Fruit fly (Drosophila melanogaster) whole organism, embryonic: ENCODE results near the gene ago.

Experiments
- Adf1 ChIP-seq: fragments of 200-800 bp; sonication (Bioruptor generic); IDR thresholded peaks from 2 replicates; pipeline ENCODE4 v1.3.6; 2022; ENCODE audit warnings: missing biosample characterization, missing genetic modification characterization
- CG10543 ChIP-seq: fragments of 200-800 bp; sonication (Bioruptor generic); optimal IDR thresholded peaks from 3 replicates; lab custom pipeline; 2017; ENCODE audit warnings: missing biosample characterization, mild to moderate bottlenecking, missing genetic modification characterization, moderate library complexity
- CG2875 ChIP-seq: fragments of 200-800 bp; sonication (Bioruptor generic); optimal IDR thresholded peaks from 2 replicates; lab custom pipeline; 2017; ENCODE audit warnings: missing biosample characterization, mild to moderate bottlenecking, missing genetic modification characterization, missing genetic modification reagents
- CG32772 ChIP-seq: fragments of 200-800 bp; sonication (Bioruptor generic); IDR thresholded peaks from 2 replicates; pipeline ENCODE4 v1.3.6; 2022; ENCODE audit warnings: missing biosample characterization, missing genetic modification characterization
- CG4730 ChIP-seq: fragments of 200-800 bp; sonication (Bioruptor generic); IDR thresholded peaks from 2 replicates; pipeline ENCODE4 v1.3.6; 2022; ENCODE audit warnings: missing biosample characterization, missing genetic modification characterization
- YL-1 ChIP-seq: fragments of 200-800 bp; sonication (Bioruptor generic); optimal IDR thresholded peaks from 3 replicates; lab custom pipeline; 2017; ENCODE audit warnings: missing biosample characterization, mild to moderate bottlenecking, missing genetic modification characterization
- sens-2 ChIP-seq: fragments of 200-800 bp; sonication (Bioruptor generic); IDR thresholded peaks from 2 replicates; pipeline ENCODE4 v1.3.6; 2022; ENCODE audit warnings: missing biosample characterization, missing genetic modification characterization

DNA sequence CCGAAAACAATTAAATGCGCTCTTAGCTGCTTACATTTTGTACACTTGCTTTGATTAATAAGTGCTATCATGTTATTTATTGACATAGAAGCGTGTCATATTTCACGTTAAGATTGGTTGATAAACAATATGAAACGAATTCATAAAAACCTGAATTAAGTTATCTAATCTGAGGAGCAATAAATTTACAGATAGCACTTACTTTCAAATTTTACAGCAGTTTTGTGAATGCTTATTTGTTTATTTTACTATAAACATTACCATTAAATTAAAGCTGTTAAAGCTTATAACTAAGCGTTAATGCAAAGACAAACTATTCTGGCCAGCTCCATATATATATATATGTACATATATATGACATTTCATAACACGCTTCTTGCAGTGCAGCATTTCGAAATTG lies 48.0 kb upstream of the ago start:
- TF ChIP-seq sens-2 (GFP tag; lab: Robert Waterston, UW): no peak
- no peak for TF ChIP-seq YL-1 (GFP tag; lab: Kevin White, UChicago)
- no peak for TF ChIP-seq CG10543 (GFP tag; lab: Kevin White, UChicago)
- TF ChIP-seq Adf1 (GFP tag; lab: Robert Waterston, UW): no peak
- no peak for TF ChIP-seq CG2875
- no peak for TF ChIP-seq CG4730 (GFP tag; lab: Robert Waterston, UW)
- no peak for TF ChIP-seq CG32772
